Worm (Caenorhabditis elegans) whole organism, L2 larva: ENCODE measurements around the gene Y17G9B.2.

ENCODE experiments used
- R02D3.7 ChIP-seq: fragments of 150-350 bp; optimal IDR thresholded peaks from 2 replicates; lab custom pipeline; 2014; ENCODE audit warnings: missing biosample characterization, missing genetic modification characterization
- aly-2 ChIP-seq: fragments of 150-350 bp; optimal IDR thresholded peaks from 2 replicates; lab custom pipeline; 2014; ENCODE audit warnings: missing biosample characterization, missing genetic modification characterization
- ama-1 ChIP-seq: fragments of 150-350 bp; optimal IDR thresholded peaks from 2 replicates; lab custom pipeline; 2018; ENCODE audit warnings: inconsistent platforms
- elt-3 ChIP-seq: sonication (generic microtip); optimal IDR thresholded peaks from 2 replicates; lab custom pipeline; 2017; ENCODE audit warnings: missing biosample characterization, missing genetic modification characterization
- lsy-2 ChIP-seq, 2 experiments: fragments of 150-350 bp in 1 of 2; sonication (generic microtip) in 1 of 2; optimal IDR thresholded peaks; 2 replicates each; lab custom pipeline; 2014 to 2017; ENCODE audit warnings: missing biosample characterization in 2 of 2, missing genetic modification characterization in 2 of 2
- nhr-11 ChIP-seq: fragments of 150-350 bp; optimal IDR thresholded peaks from 2 replicates; lab custom pipeline; 2014; ENCODE audit warnings: missing biosample characterization, missing genetic modification characterization
- nhr-25 ChIP-seq: fragments of 150-350 bp; sonication (generic microtip); optimal IDR thresholded peaks from 3 replicates; lab custom pipeline; 2014; ENCODE audit warnings: missing biosample characterization, missing genetic modification characterization
- snpc-4 ChIP-seq: fragments of 150-350 bp; optimal IDR thresholded peaks from 2 replicates; lab custom pipeline; 2014; ENCODE audit warnings: missing biosample characterization, missing genetic modification characterization
- unc-39 ChIP-seq: fragments of 150-350 bp; optimal IDR thresholded peaks from 2 replicates; lab custom pipeline; 2014; ENCODE audit warnings: missing biosample characterization, missing genetic modification characterization
- unc-62 ChIP-seq: fragments of 150-350 bp; optimal IDR thresholded peaks from 2 replicates; lab custom pipeline; 2014; ENCODE audit warnings: missing biosample characterization, missing genetic modification reagents, missing genetic modification characterization
- ztf-4 ChIP-seq: fragments of 150-350 bp; optimal IDR thresholded peaks from 2 replicates; lab custom pipeline; 2014; ENCODE audit warnings: missing biosample characterization, missing genetic modification characterization

DNA sequence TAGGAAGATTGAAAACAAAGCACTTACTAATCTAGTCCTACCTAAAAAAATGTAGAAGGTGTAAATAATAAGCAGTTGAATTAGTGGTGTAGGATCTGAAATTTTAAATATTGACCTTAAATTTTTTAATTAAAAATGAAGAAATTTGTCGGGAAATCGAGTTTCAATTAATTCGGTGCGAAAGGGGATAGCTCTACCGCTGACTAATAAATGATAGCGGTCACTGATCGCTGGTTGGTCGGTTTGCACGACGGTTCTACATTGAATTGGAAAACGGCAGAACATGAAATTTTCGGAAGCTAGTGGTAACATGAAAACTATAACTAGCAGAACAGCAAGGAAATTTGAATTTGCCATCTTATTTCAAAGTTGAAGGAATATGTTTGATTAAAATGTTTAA lies 16.2 kb downstream of the Y17G9B.2 start, which contains the start of gene set-15:
- TF ChIP-seq unc-62 = no peak
- no peak for TF ChIP-seq R02D3.7 (tag; lab: Kevin White, UChicago)
- no peak for TF ChIP-seq aly-2 (tag; lab: Kevin White, UChicago)
- TF ChIP-seq snpc-4 (tag; lab: Kevin White, UChicago) = no peak
- TF ChIP-seq ztf-4 (tag; lab: Kevin White, UChicago) = no peak
- TF ChIP-seq nhr-25 (tag; lab: Kevin White, UChicago) = no peak
- no peak for TF ChIP-seq nhr-11 (tag; lab: Kevin White, UChicago)
- TF ChIP-seq lsy-2 (tag; optimal IDR thresholded peaks at IDR 0.05; lab: Kevin White, UChicago) = no peak
- no peak for TF ChIP-seq unc-39 (tag; lab: Kevin White, UChicago)
- TF ChIP-seq elt-3 (tag; lab: Kevin White, UChicago) = no peak
- TF ChIP-seq ama-1 (lab: Kevin White, UChicago) = no peak
